Worm (Caenorhabditis elegans) whole organism, midembryonic: ENCODE data around the gene nsy-1.

Experiments
- T22C8.4 ChIP-seq: fragments of 200-800 bp; sonication (Bioruptor generic); IDR thresholded peaks from 2 replicates; pipeline ENCODE4 v1.3.6; 2022; ENCODE audit warnings: missing genetic modification characterization, missing compliant biosample characterization
- cog-1 ChIP-seq: sonication (generic microtip); optimal IDR thresholded peaks from 2 replicates; lab custom pipeline; 2016; ENCODE audit warnings: missing genetic modification characterization, missing compliant biosample characterization
- flt-1 ChIP-seq: fragments of 200-800 bp; sonication (Bioruptor generic); IDR thresholded peaks from 2 replicates; pipeline ENCODE4 v1.3.6; 2022; ENCODE audit warnings: missing genetic modification characterization, missing compliant biosample characterization
- klf-2 ChIP-seq: fragments of 200-800 bp; sonication (Bioruptor generic); conservative IDR thresholded peaks from 2 replicates; pipeline ENCODE4 v1.3.6; 2022; ENCODE audit warnings: missing genetic modification reagents, missing genetic modification characterization, missing compliant biosample characterization
- med-1 ChIP-seq: sonication (generic microtip); optimal IDR thresholded peaks from 2 replicates; lab custom pipeline; 2017; ENCODE audit warnings: missing genetic modification characterization, mild to moderate bottlenecking, missing compliant biosample characterization, antibody characterized with exemption, missing genetic modification reagents; ENCODE audit not compliant: insufficient read depth
- ref-1 ChIP-seq: fragments of 200-800 bp; sonication (Bioruptor generic); conservative IDR thresholded peaks from 2 replicates; pipeline ENCODE4 v1.3.6; 2022; ENCODE audit warnings: missing genetic modification reagents, missing genetic modification characterization, missing compliant biosample characterization
- tab-1 ChIP-seq: fragments of 200-800 bp; sonication (Bioruptor generic); IDR thresholded peaks from 2 replicates; pipeline ENCODE4 v1.3.6; 2022; ENCODE audit warnings: missing genetic modification characterization, missing compliant biosample characterization
- ztf-23 ChIP-seq: fragments of 200-800 bp; sonication (Bioruptor generic); IDR thresholded peaks from 2 replicates; pipeline ENCODE4 v1.3.6; 2022; ENCODE audit warnings: missing genetic modification reagents, missing genetic modification characterization, missing compliant biosample characterization
- ztf-29 ChIP-seq: fragments of 200-800 bp; sonication (Bioruptor generic); IDR thresholded peaks from 2 replicates; pipeline ENCODE4 v1.3.6; 2022; ENCODE audit warnings: missing genetic modification reagents, missing genetic modification characterization, missing compliant biosample characterization

nsy-1 gene

ce11 chrII:4993530-4994192, 28.9 kb upstream of the nsy-1 start, which contains the start of the genes eif-1 and vps-24:
TSS of gene eif-1 (minus strand) at chrII:4993580.
TSS of gene vps-24 (plus strand) at chrII:4993998.
- TF ChIP-seq ztf-23: no peak
- TF ChIP-seq ref-1: no peak
- TF ChIP-seq med-1 (GFP tag; lab: Kevin White, UChicago): no peak
- TF ChIP-seq flt-1 (GFP tag; lab: Robert Waterston, UW): no peak
- TF ChIP-seq tab-1 (GFP tag; lab: Robert Waterston, UW): no peak
- no peak for TF ChIP-seq ztf-29
- no peak for TF ChIP-seq T22C8.4
- no peak for TF ChIP-seq klf-2 (GFP tag; lab: Robert Waterston, UW)
- TF ChIP-seq cog-1: no peak

- TF ChIP-seq ref-1: no peak
- TF ChIP-seq tab-1 (GFP tag; lab: Robert Waterston, UW): no peak
- TF ChIP-seq klf-2 (GFP tag; lab: Robert Waterston, UW): no peak
- no peak for TF ChIP-seq ztf-29
- no peak for TF ChIP-seq ztf-23
Measured at ce11 chrII:4994939-4995338, 27.6 kb upstream of the nsy-1 start, which contains the start of gene rnh-1.0. TSS of gene rnh-1.0 (plus strand) at chrII:4995327.

- TF ChIP-seq tab-1 (GFP tag; lab: Robert Waterston, UW): no peak
- no peak for TF ChIP-seq flt-1 (GFP tag; lab: Robert Waterston, UW)
- TF ChIP-seq ztf-23: no peak
- TF ChIP-seq med-1 (GFP tag; lab: Kevin White, UChicago): no peak
- no peak for TF ChIP-seq cog-1
- TF ChIP-seq T22C8.4: no peak
- no peak for TF ChIP-seq klf-2 (GFP tag; lab: Robert Waterston, UW)
Measured at ce11 chrII:4998657-4999056, 23.9 kb upstream of the nsy-1 start, which contains the start of gene F59A6.11. TSS of gene F59A6.11 (minus strand) at chrII:4998757.

DNA sequence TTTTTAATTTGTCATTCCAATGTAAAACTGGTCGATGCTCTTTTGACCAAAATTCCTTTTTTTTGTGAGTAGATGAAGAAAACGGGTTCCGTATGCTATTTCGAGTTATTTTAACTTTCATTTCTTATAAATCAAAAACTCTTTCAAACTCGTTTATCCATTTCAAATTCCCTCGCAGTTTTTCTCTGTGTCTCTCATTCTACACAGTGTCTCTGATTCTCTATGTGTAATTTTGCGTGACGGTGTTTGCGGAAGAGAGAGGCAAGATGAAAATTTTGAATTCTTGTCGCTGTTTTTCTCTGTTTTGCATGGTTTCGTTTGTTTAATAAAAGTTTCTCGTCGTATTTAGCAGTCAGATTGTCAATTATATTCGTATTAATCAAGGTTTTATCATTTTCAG, 23.4 kb upstream of the nsy-1 start, which contains the start of gene citk-2:
Gene citk-2, plus strand, starts transcription at position 399 of the 400 bp plus-strand sequence.
- TF ChIP-seq ztf-29 (no peak), med-1 (GFP tag; lab: Kevin White, UChicago) (no peak), cog-1 (no peak), T22C8.4 (no peak), tab-1 (GFP tag; lab: Robert Waterston, UW) (no peak), flt-1 (GFP tag; lab: Robert Waterston, UW) (no peak), ref-1 (no peak), ztf-23 (no peak), klf-2 (GFP tag; lab: Robert Waterston, UW) (no peak)

DNA sequence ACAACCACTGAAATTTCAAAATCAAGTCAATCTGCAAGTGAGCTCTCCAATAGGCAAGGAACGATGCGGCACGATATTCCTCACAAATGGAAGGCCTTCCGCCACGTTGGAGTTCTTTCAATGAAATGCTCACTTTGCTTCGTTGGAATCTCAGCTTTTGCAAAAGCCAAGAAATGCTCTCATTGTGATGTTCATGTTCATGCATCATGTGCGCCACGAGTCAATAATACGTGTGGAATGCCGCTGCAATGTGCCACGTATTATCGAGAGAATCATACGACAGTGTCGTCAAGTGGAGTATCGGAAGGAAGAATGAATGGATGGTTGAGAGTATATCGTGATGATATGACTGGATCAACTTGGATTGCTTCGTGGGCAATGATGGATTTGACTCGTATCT, 20.7 kb upstream of the nsy-1 start:
- TF ChIP-seq tab-1 (GFP tag; lab: Robert Waterston, UW) (no peak), ztf-29 (no peak), cog-1 (no peak), med-1 (GFP tag; lab: Kevin White, UChicago) (no peak), flt-1 (GFP tag; lab: Robert Waterston, UW) (no peak), ref-1 (no peak), klf-2 (GFP tag; lab: Robert Waterston, UW) (no peak), ztf-23 (no peak), T22C8.4 (no peak)

DNA sequence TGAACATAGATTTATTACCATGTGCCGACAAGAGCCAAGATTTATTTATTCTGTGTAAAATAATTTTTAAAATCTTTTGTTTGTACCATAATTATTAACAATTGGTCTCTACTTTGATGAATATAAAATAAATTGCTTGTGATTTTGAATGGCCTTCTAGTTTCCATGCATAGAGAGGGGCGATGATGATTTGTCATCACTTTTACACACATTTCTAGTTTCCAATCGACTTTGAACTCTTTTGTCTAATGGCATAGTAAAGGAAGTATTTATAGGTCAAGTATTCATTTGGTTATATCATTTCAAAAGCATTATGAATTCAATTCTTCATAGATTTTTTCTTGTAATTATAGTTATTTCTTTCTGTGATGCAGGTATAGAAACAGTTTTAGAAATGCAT, 18.9 kb upstream of the nsy-1 start, which contains the start of gene F59A6.10:
Gene F59A6.10, plus strand, starts transcription at position 301 of the 400 bp plus-strand sequence.
- TF ChIP-seq cog-1 (no peak), T22C8.4 (no peak), med-1 (GFP tag; lab: Kevin White, UChicago) (no peak), ztf-29 (no peak), flt-1 (GFP tag; lab: Robert Waterston, UW) (no peak), ref-1 (no peak)

ce11 chrII:5004781-5005180, 17.8 kb upstream of the nsy-1 start, which contains the start of gene F59A6.4:
TSS of gene F59A6.4 (plus strand) at chrII:5005081.
- TF ChIP-seq klf-2 (GFP tag; lab: Robert Waterston, UW) (no peak), ztf-29 (no peak), cog-1 (no peak), med-1 (GFP tag; lab: Kevin White, UChicago) (no peak), flt-1 (GFP tag; lab: Robert Waterston, UW) (no peak), tab-1 (GFP tag; lab: Robert Waterston, UW) (no peak), ztf-23 (no peak), T22C8.4 (no peak), ref-1 (no peak)

- TF ChIP-seq ref-1 (no peak), ztf-29 (no peak), cog-1 (no peak), ztf-23 (no peak), tab-1 (GFP tag; lab: Robert Waterston, UW) (no peak), T22C8.4 (no peak)
Measured at ce11 chrII:5008033-5008432, 14.5 kb upstream of the nsy-1 start, which contains the start of gene F59A6.3. TSS of gene F59A6.3 (plus strand) at chrII:5008333.

DNA sequence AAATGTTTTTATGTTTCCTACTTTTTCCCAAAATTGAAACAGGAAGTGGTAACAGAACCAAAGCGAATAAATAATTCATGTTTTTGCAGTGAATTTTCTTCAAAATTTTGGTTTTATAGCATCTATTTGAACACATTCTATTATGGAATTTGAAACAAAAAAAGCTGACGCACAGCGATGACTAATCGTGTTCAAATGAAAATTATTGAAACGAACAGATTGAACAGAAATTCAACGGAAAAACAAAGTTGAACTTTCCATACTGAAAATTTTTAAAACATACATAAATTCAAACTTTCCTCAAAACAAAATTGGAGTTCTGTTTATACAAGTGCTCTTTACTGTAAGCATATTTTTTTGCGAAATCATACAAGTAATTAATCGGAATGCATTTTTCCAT, 10.6 kb upstream of the nsy-1 start, which contains the start of gene F59A6.12:
Gene F59A6.12, minus strand, starts transcription at position 101 of the 400 bp plus-strand sequence.
- no peak for TF ChIP-seq T22C8.4
- TF ChIP-seq ref-1: no peak
- no peak for TF ChIP-seq tab-1 (GFP tag; lab: Robert Waterston, UW)
- no peak for TF ChIP-seq flt-1 (GFP tag; lab: Robert Waterston, UW)
- no peak for TF ChIP-seq ztf-23
- TF ChIP-seq med-1 (GFP tag; lab: Kevin White, UChicago): no peak
- no peak for TF ChIP-seq ztf-29
- TF ChIP-seq cog-1: no peak
- no peak for TF ChIP-seq klf-2 (GFP tag; lab: Robert Waterston, UW)

DNA sequence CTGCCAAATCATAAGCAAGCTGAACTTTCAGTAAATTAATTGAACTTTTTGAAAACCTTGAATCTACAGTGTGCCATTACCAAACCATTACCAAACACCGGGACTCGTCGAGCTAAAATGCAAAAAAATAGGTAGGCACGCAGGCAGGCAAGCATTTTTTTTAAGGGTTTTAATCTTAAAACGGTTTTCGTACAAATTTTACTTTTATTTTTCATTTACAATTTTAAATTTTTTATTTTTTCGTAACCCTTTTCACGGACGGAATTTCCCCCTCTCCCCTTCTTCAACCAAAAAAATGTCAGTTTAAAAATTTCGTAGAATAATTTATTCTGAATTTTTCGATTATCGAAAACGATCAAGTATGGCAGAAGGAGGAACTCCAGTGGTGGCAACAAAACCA, 8.2 kb upstream of the nsy-1 start, which contains the start of gene F59A6.2:
Gene F59A6.2, plus strand, starts transcription at position 301 of the 400 bp plus-strand sequence.
- TF ChIP-seq flt-1 (GFP tag; lab: Robert Waterston, UW) (no peak), med-1 (GFP tag; lab: Kevin White, UChicago) (no peak), tab-1 (GFP tag; lab: Robert Waterston, UW) (no peak)
